Fruit fly (Drosophila melanogaster) whole organism, pupa: ENCODE results near the gene robo2.
A peak's percentile ranks its signal among the peaks of the same experiment; 100 is the strongest.

Experiments used
- CG10348 ChIP-seq: fragments of 200-800 bp; sonication (Bioruptor generic); IDR thresholded peaks from 2 replicates; pipeline ENCODE4 v1.3.6; 2022; ENCODE audit warnings: missing biosample characterization, missing genetic modification characterization
- CG12605 ChIP-seq: fragments of 200-800 bp; sonication (Bioruptor generic); IDR thresholded peaks from 2 replicates; pipeline ENCODE4 v1.3.6; 2022; ENCODE audit warnings: missing biosample characterization, missing genetic modification characterization
- CG13204 ChIP-seq: fragments of 200-800 bp; sonication (Bioruptor generic); optimal IDR thresholded peaks from 2 replicates; lab custom pipeline; 2018; ENCODE audit warnings: missing biosample characterization, mild to moderate bottlenecking, missing genetic modification characterization, moderate library complexity
- CG14655 ChIP-seq: fragments of 200-800 bp; sonication (Bioruptor generic); optimal IDR thresholded peaks from 3 replicates; lab custom pipeline; 2017; ENCODE audit warnings: mild to moderate bottlenecking, missing biosample characterization, missing genetic modification reagents, missing genetic modification characterization
- CG15710 ChIP-seq: fragments of 200-800 bp; sonication (Bioruptor generic); optimal IDR thresholded peaks from 2 replicates; lab custom pipeline; 2018; ENCODE audit warnings: missing biosample characterization, mild to moderate bottlenecking, missing genetic modification characterization, moderate library complexity
- CG17806 ChIP-seq: fragments of 200-800 bp; sonication (Bioruptor generic); optimal IDR thresholded peaks from 2 replicates; lab custom pipeline; 2018; ENCODE audit warnings: missing biosample characterization, mild to moderate bottlenecking, missing genetic modification characterization, moderate library complexity
- CG32121 ChIP-seq: fragments of 200-800 bp; sonication (Bioruptor generic); IDR thresholded peaks from 2 replicates; pipeline ENCODE4 v1.3.6; 2022; ENCODE audit warnings: missing biosample characterization, missing genetic modification characterization
- CG34367 ChIP-seq: fragments of 200-800 bp; sonication (Bioruptor generic); optimal IDR thresholded peaks from 2 replicates; lab custom pipeline; 2018; ENCODE audit warnings: missing biosample characterization, mild to moderate bottlenecking, missing genetic modification characterization
- CG4496 ChIP-seq: fragments of 200-800 bp; sonication (Bioruptor generic); IDR thresholded peaks from 3 replicates; pipeline ENCODE4 v1.3.6; 2022; ENCODE audit warnings: missing biosample characterization, missing genetic modification characterization
- CG8159 ChIP-seq: fragments of 200-800 bp; sonication (Bioruptor generic); optimal IDR thresholded peaks from 3 replicates; lab custom pipeline; 2018; ENCODE audit warnings: missing biosample characterization, mild to moderate bottlenecking, missing genetic modification characterization, moderate library complexity
- CG8301 ChIP-seq: fragments of 200-800 bp; sonication (Bioruptor generic); optimal IDR thresholded peaks from 2 replicates; lab custom pipeline; 2018; ENCODE audit warnings: missing biosample characterization, mild to moderate bottlenecking, missing genetic modification characterization
- CG9948 ChIP-seq: fragments of 200-800 bp; sonication (Bioruptor generic); optimal IDR thresholded peaks from 2 replicates; lab custom pipeline; 2018; ENCODE audit warnings: missing biosample characterization, mild to moderate bottlenecking, missing genetic modification characterization, moderate library complexity
- D1 ChIP-seq: fragments of 200-800 bp; sonication (Bioruptor generic); optimal IDR thresholded peaks from 2 replicates; lab custom pipeline; 2018; ENCODE audit warnings: missing biosample characterization, mild to moderate bottlenecking, missing genetic modification characterization, moderate library complexity
- EcR ChIP-seq: fragments of 200-800 bp; sonication (Bioruptor generic); optimal IDR thresholded peaks from 3 replicates; lab custom pipeline; 2019; ENCODE audit warnings: missing biosample characterization, missing genetic modification characterization, mild to moderate bottlenecking, moderate library complexity, missing genetic modification reagents
- Ets98B ChIP-seq: fragments of 200-800 bp; sonication (Bioruptor generic); IDR thresholded peaks from 2 replicates; pipeline ENCODE4 v1.3.6; 2022; ENCODE audit warnings: missing biosample characterization, missing genetic modification characterization
- Pif1A ChIP-seq: fragments of 200-800 bp; sonication (Bioruptor generic); optimal IDR thresholded peaks from 3 replicates; lab custom pipeline; 2016; ENCODE audit warnings: missing biosample characterization, missing genetic modification characterization
- Pif1B ChIP-seq: fragments of 200-800 bp; sonication (Bioruptor generic); optimal IDR thresholded peaks from 3 replicates; lab custom pipeline; 2016; ENCODE audit warnings: missing biosample characterization, missing genetic modification characterization
- Snoo ChIP-seq: fragments of 200-800 bp; sonication (Bioruptor generic); optimal IDR thresholded peaks from 3 replicates; lab custom pipeline; 2017; ENCODE audit warnings: missing biosample characterization, mild to moderate bottlenecking, missing genetic modification characterization, inconsistent platforms
- fd96Ca ChIP-seq: fragments of 200-800 bp; sonication (Bioruptor generic); IDR thresholded peaks from 3 replicates; pipeline ENCODE4 v1.3.6; 2022; ENCODE audit warnings: missing biosample characterization, missing genetic modification characterization
- gl ChIP-seq: fragments of 200-800 bp; sonication (Bioruptor generic); optimal IDR thresholded peaks from 2 replicates; lab custom pipeline; 2018; ENCODE audit warnings: missing biosample characterization, mild to moderate bottlenecking, missing genetic modification characterization
- rn ChIP-seq: fragments of 200-800 bp; sonication (Bioruptor generic); IDR thresholded peaks from 2 replicates; pipeline ENCODE4 v1.3.6; 2022; ENCODE audit warnings: missing biosample characterization, missing genetic modification characterization

The robo2 gene

dm6 chr2L:1419656-1420055, 597 bp downstream of the robo2 start:
- no peak for TF ChIP-seq CG32121 (GFP tag; lab: Robert Waterston, UW)

dm6 chr2L:1418129-1418746, 2.0 kb downstream of the robo2 start:
- no peak for TF ChIP-seq EcR
- no peak for TF ChIP-seq Pif1B (GFP tag; lab: Kevin White, UChicago)
- no peak for TF ChIP-seq CG32121 (GFP tag; lab: Robert Waterston, UW)
- TF ChIP-seq Ets98B (GFP tag; lab: Robert Waterston, UW), result no peak
- TF ChIP-seq CG17806, result no peak
- TF ChIP-seq D1 (tag; lab: Kevin White, UChicago), result no peak
- no peak for TF ChIP-seq fd96Ca (GFP tag; lab: Robert Waterston, UW)
- no peak for TF ChIP-seq CG34367 (tag; lab: Kevin White, UChicago)
- TF ChIP-seq CG14655 (GFP tag; lab: Kevin White, UChicago), result no peak
- no peak for TF ChIP-seq CG12605
- no peak for TF ChIP-seq Pif1A
- no peak for TF ChIP-seq CG13204 (GFP tag; lab: Kevin White, UChicago)
- no peak for TF ChIP-seq CG9948 (tag; lab: Kevin White, UChicago)
- TF ChIP-seq CG4496 (GFP tag; lab: Robert Waterston, UW), result no peak
- no peak for TF ChIP-seq rn (GFP tag; lab: Robert Waterston, UW)
- no peak for TF ChIP-seq CG10348 (GFP tag; lab: Robert Waterston, UW)
- TF ChIP-seq gl, result no peak
- TF ChIP-seq CG15710 (tag; lab: Kevin White, UChicago), result no peak

dm6 chr2L:1415525-1415924, 4.7 kb downstream of the robo2 start:
- TF ChIP-seq EcR (peak; percentile 24), CG14655 (GFP tag; lab: Kevin White, UChicago) (no peak)

- TF ChIP-seq CG13204 (GFP tag; lab: Kevin White, UChicago) (no peak), CG12605 (no peak), CG14655 (GFP tag; lab: Kevin White, UChicago) (no peak), CG8159 (tag; lab: Kevin White, UChicago) (no peak), CG9948 (tag; lab: Kevin White, UChicago) (no peak), rn (GFP tag; lab: Robert Waterston, UW) (no peak), CG17806 (no peak)
Measured at dm6 chr2L:1414019-1414418, 6.2 kb downstream of the robo2 start.

- TF ChIP-seq CG10348 (GFP tag; lab: Robert Waterston, UW) (no peak), CG13204 (GFP tag; lab: Kevin White, UChicago) (no peak), CG15710 (tag; lab: Kevin White, UChicago) (peak; percentile 70), CG17806 (peak; percentile 67), CG14655 (GFP tag; lab: Kevin White, UChicago) (peak; percentile 56), Snoo (peak; percentile 72), fd96Ca (GFP tag; lab: Robert Waterston, UW) (no peak), D1 (tag; lab: Kevin White, UChicago) (peak; percentile 56), Pif1A (peak; percentile 58), CG12605 (no peak), Ets98B (GFP tag; lab: Robert Waterston, UW) (no peak; the same call in 1 of the 2 replicates), CG32121 (GFP tag; lab: Robert Waterston, UW) (no peak), CG8301 (tag; lab: Kevin White, UChicago) (peak; percentile 36), rn (GFP tag; lab: Robert Waterston, UW) (no peak), gl (peak; percentile 17), Pif1B (GFP tag; lab: Kevin White, UChicago) (peak; percentile 54), EcR (no peak), CG9948 (tag; lab: Kevin White, UChicago) (peak; percentile 76), CG4496 (GFP tag; lab: Robert Waterston, UW) (peak; percentile 37; the same call in 1 of the 3 replicates), CG34367 (tag; lab: Kevin White, UChicago) (peak; percentile 59), CG8159 (tag; lab: Kevin White, UChicago) (peak; percentile 80)
- TF ChIP-seq, all 21 proteins: peak for 13
Measured at dm6 chr2L:1412691-1413090, 7.6 kb downstream of the robo2 start.

dm6 chr2L:1410780-1411625, 9.2 kb downstream of the robo2 start:
- TF ChIP-seq Ets98B (GFP tag; lab: Robert Waterston, UW), result no peak
- no peak for TF ChIP-seq Snoo
- TF ChIP-seq gl, result no peak
- TF ChIP-seq CG12605, result no peak
- TF ChIP-seq Pif1B (GFP tag; lab: Kevin White, UChicago), result no peak
- TF ChIP-seq Pif1A, result no peak
- no peak for TF ChIP-seq CG34367 (tag; lab: Kevin White, UChicago)
- TF ChIP-seq rn (GFP tag; lab: Robert Waterston, UW), result no peak
- no peak for TF ChIP-seq CG14655 (GFP tag; lab: Kevin White, UChicago)
- no peak for TF ChIP-seq CG15710 (tag; lab: Kevin White, UChicago)
- no peak for TF ChIP-seq CG4496 (GFP tag; lab: Robert Waterston, UW)
- no peak for TF ChIP-seq fd96Ca (GFP tag; lab: Robert Waterston, UW)
- no peak for TF ChIP-seq EcR
- TF ChIP-seq CG10348 (GFP tag; lab: Robert Waterston, UW), result no peak
- TF ChIP-seq CG8159 (tag; lab: Kevin White, UChicago), result no peak
